Worm (Caenorhabditis elegans) whole organism, L4/young adult: Measurements from ENCODE around the gene gyf-1.

Source experiments
- W03F9.2 ChIP-seq: fragments of 150-350 bp; optimal IDR thresholded peaks from 2 replicates; lab custom pipeline; 2014; ENCODE audit warnings: missing biosample characterization, missing genetic modification characterization
- dao-5 ChIP-seq: sonication (generic microtip); optimal IDR thresholded peaks from 2 replicates; lab custom pipeline; 2016; ENCODE audit warnings: missing genotype, missing genetic modification characterization, moderate library complexity, missing compliant biosample characterization
- him-1 ChIP-seq: sonication (generic microtip); optimal IDR thresholded peaks from 2 replicates; lab custom pipeline; 2016; ENCODE audit warnings: missing genotype, missing genetic modification reagents, missing genetic modification characterization, missing compliant biosample characterization

DNA sequence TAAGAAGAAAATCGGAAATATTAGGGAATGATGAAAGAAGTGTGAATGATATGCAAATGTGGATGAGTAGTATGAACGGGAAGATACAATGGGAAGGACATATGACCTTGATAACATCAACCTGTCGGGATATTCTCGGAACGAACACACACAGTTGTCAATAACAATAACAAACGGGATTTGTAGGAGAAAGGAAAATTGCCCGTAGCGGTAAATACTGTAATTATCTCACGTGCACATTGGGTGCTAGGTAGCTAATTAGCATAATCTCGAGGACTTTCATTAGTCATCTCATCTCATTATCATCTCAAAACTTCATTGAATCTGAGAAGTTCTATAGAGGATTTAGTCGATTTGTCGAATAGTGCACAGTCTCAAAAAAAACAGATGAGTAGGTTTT lies 29.0 kb downstream of the gyf-1 start:
- TF ChIP-seq dao-5 (tag; lab: Kevin White, UChicago) = no peak
- no peak for TF ChIP-seq him-1 (tag; lab: Kevin White, UChicago)
- TF ChIP-seq W03F9.2 = no peak
